Fruit fly (Drosophila melanogaster) whole organism, adult: Measurements from ENCODE around the gene sage.

Experiments used
- CG11617 ChIP-seq: fragments of 200-800 bp; sonication (Bioruptor generic); optimal IDR thresholded peaks from 2 replicates; lab custom pipeline; 2017; ENCODE audit warnings: mild to moderate bottlenecking, missing biosample characterization, missing genetic modification reagents, missing genetic modification characterization
- CG12768 ChIP-seq: fragments of 200-800 bp; sonication (Bioruptor generic); optimal IDR thresholded peaks from 2 replicates; lab custom pipeline; 2017; ENCODE audit warnings: missing biosample characterization, missing genetic modification characterization, mild to moderate bottlenecking, moderate library complexity, missing genetic modification reagents
- CG1620 ChIP-seq: fragments of 200-800 bp; sonication (Bioruptor generic); optimal IDR thresholded peaks from 2 replicates; lab custom pipeline; 2016; ENCODE audit warnings: missing biosample characterization, missing genetic modification characterization
- CG5204 ChIP-seq: fragments of 200-800 bp; sonication (Bioruptor generic); optimal IDR thresholded peaks from 2 replicates; lab custom pipeline; 2016; ENCODE audit warnings: missing biosample characterization, missing genetic modification characterization
- Clk ChIP-seq: fragments of 200-800 bp; sonication (Bioruptor generic); optimal IDR thresholded peaks from 2 replicates; lab custom pipeline; 2017; ENCODE audit warnings: missing biosample characterization, missing genetic modification characterization
- Hr96 ChIP-seq: fragments of 200-800 bp; sonication (Bioruptor generic); optimal IDR thresholded peaks from 2 replicates; lab custom pipeline; 2016; ENCODE audit warnings: missing biosample characterization, missing genetic modification characterization
- bab1 ChIP-seq: fragments of 200-800 bp; sonication (Bioruptor generic); optimal IDR thresholded peaks from 3 replicates; lab custom pipeline; 2019; ENCODE audit warnings: missing biosample characterization, mild to moderate bottlenecking, missing genetic modification characterization, moderate library complexity
- kay ChIP-seq: fragments of 200-800 bp; sonication (Bioruptor generic); peaks from one replicate; lab custom pipeline; 2016; ENCODE audit warnings: missing biosample characterization, missing genetic modification characterization, borderline replicate concordance
- tj ChIP-seq: fragments of 200-800 bp; sonication (Bioruptor generic); optimal IDR thresholded peaks from 3 replicates; lab custom pipeline; 2017; ENCODE audit warnings: missing biosample characterization, mild to moderate bottlenecking, missing genetic modification characterization, moderate library complexity

dm6 chr3R:9227330-9227729 lies 36.6 kb downstream of the sage start:
- no peak for TF ChIP-seq Hr96 (GFP tag; lab: Kevin White, UChicago)
- TF ChIP-seq CG11617 (GFP tag; lab: Kevin White, UChicago): peak; percentile 38
- no peak for TF ChIP-seq kay (GFP tag; lab: Kevin White, UChicago)
- TF ChIP-seq CG12768: peak; percentile 37
- TF ChIP-seq CG1620 (GFP tag; lab: Kevin White, UChicago): no peak
- no peak for TF ChIP-seq tj (GFP tag; lab: Kevin White, UChicago)
- peak; percentile 85 for TF ChIP-seq bab1 (GFP tag; lab: Kevin White, UChicago)
- no peak for TF ChIP-seq CG5204 (GFP tag; lab: Kevin White, UChicago)
- no peak for TF ChIP-seq Clk (GFP tag; lab: Kevin White, UChicago)
